Comparison of ENCODE assay signal across 3 fruit fly cellular contexts in the genomic region with DNA sequence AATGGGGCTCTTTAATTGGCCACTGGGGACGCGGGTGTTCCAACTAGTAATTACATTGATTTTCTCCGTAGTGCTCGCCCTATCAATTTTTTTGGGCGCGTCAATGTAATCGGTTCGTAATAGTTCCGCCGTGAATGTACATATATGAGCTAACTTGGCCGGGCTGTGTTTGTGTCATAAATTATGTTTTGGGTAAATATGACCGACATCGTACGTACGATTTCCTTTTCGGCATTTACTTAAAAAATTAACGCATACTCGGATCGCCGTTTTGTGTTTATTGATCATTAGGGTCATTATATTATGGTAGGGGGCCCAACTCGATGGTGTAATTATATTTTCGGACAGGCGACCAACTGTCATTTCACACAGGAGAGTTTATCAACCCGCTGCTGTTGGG.
TF ChIP-seq lines count a peak whose summit lies in the region.

No protein-coding gene starts in this region.

- TF ChIP-seq CTCF in whole organism, embryonic (GFP tag; optimal IDR thresholded peaks at IDR 0.05; lab: Kevin White, UChicago): no peak

TF ChIP-seq in whole organism, embryonic, 481 proteins besides CTCF, POLR2A, EP300 and RAD21 (continues in another document):
- TF ChIP-seq dysf (GFP tag; IDR thresholded peaks at IDR 0.05; lab: Robert Waterston, UW) (no peak), CG6854 (GFP tag; optimal IDR thresholded peaks at IDR 0.05; lab: Kevin White, UChicago) (peak; percentile 59), gfzf (GFP tag; optimal IDR thresholded peaks at IDR 0.05; lab: Kevin White, UChicago) (no peak), prd (optimal IDR thresholded peaks at IDR 0.05; lab: Kevin White, UChicago) (no peak), prd (GFP tag; IDR thresholded peaks at IDR 0.05; lab: Robert Waterston, UW) (no peak), Opbp (GFP tag; IDR thresholded peaks at IDR 0.05; lab: Robert Waterston, UW; ENCODE audit: partially characterized antibody) (no peak), ssp (GFP tag; IDR thresholded peaks at IDR 0.05; lab: Robert Waterston, UW) (no peak), CG12236 (GFP tag; optimal IDR thresholded peaks at IDR 0.05; lab: Kevin White, UChicago) (no peak), CG31441 (GFP tag; IDR thresholded peaks at IDR 0.05; lab: Robert Waterston, UW) (no peak), Hmr (GFP tag; optimal IDR thresholded peaks at IDR 0.05; lab: Kevin White, UChicago) (peak; percentile 78), br (optimal IDR thresholded peaks at IDR 0.05; lab: Kevin White, UChicago) (no peak), CG34422 (GFP tag; IDR thresholded peaks at IDR 0.05; lab: Robert Waterston, UW) (0 out of 3 replicates have a peak, but pooled peaks have one; percentile 36), lov (optimal IDR thresholded peaks at IDR 0.05; lab: Kevin White, UChicago) (no peak), lov (GFP tag; IDR thresholded peaks at IDR 0.05; lab: Robert Waterston, UW) (no peak), CG15601 (tag; optimal IDR thresholded peaks at IDR 0.05; lab: Kevin White, UChicago) (no peak), hkb (optimal IDR thresholded peaks at IDR 0.05; lab: Kevin White, UChicago) (no peak), hkb (GFP tag; IDR thresholded peaks at IDR 0.05; lab: Robert Waterston, UW) (peak; percentile 81), CG15514 (GFP tag; optimal IDR thresholded peaks at IDR 0.05; lab: Kevin White, UChicago) (peak; percentile 66), fd3F (GFP tag; optimal IDR thresholded peaks at IDR 0.05; lab: Kevin White, UChicago) (peak; percentile 7), CG32767 (GFP tag; IDR thresholded peaks at IDR 0.05; lab: Robert Waterston, UW) (no peak), CkIIα-i1 (GFP tag; IDR thresholded peaks at IDR 0.05; lab: Robert Waterston, UW) (no peak), Atf-2 (GFP tag; optimal IDR thresholded peaks at IDR 0.05; lab: Kevin White, UChicago) (peak; percentile 17), CG18619 (GFP tag; optimal IDR thresholded peaks at IDR 0.05; lab: Kevin White, UChicago) (no peak), sd (tag; optimal IDR thresholded peaks at IDR 0.05; lab: Kevin White, UChicago) (no peak), CG17912 (GFP tag; optimal IDR thresholded peaks at IDR 0.05; lab: Kevin White, UChicago) (peak; percentile 13), HHEX (GFP tag; optimal IDR thresholded peaks at IDR 0.05; lab: Kevin White, UChicago) (peak; percentile 75), CG15073 (GFP tag; optimal IDR thresholded peaks at IDR 0.05; lab: Kevin White, UChicago) (no peak), her (GFP tag; optimal IDR thresholded peaks at IDR 0.05; lab: Kevin White, UChicago) (no peak), lola (GFP tag; optimal IDR thresholded peaks at IDR 0.05; lab: Kevin White, UChicago) (no peak), gsb (GFP tag; IDR thresholded peaks at IDR 0.05; lab: Robert Waterston, UW) (no peak)

TF ChIP-seq in whole organism, prepupa, 60 proteins besides CTCF, POLR2A, EP300 and RAD21:
- TF ChIP-seq CG7368 (GFP tag; optimal IDR thresholded peaks at IDR 0.05; lab: Kevin White, UChicago): no peak
- peak; percentile 91 for TF ChIP-seq fkh (GFP tag; optimal IDR thresholded peaks at IDR 0.05; lab: Kevin White, UChicago)

TF ChIP-seq in whole organism, wandering third instar larva, 38 proteins besides CTCF, POLR2A, EP300 and RAD21:
- TF ChIP-seq br (GFP tag; optimal IDR thresholded peaks at IDR 0.05; lab: Kevin White, UChicago): no peak
- TF ChIP-seq sv (GFP tag; optimal IDR thresholded peaks at IDR 0.05; lab: Kevin White, UChicago): peak; percentile 31
